Worm (Caenorhabditis elegans): Measurements from ENCODE around the gene K08E5.1.

Gene K08E5.1

DNA sequence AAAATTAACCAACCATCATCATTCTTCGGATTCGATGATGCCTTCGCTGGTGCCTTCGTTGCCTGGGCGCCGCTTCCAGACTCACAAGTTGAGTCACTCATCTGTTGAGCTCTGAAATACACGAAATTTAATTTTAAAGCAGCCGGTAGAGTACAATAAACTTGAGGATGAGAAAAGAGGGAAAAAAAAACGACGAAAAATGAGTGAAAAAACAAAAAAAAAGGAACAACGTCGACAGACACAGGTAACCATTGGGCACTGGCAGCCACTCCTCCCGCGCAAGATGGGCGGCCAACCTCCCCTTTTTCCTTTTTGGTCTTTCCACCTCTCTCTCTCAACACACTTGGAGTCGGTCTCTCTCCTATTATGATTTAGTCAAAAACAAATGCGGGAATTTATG is at the start of gene K08E5.1:
Gene K08E5.1 (minus strand): TSS at position 101 of the 400 bp plus-strand sequence.
- TF ChIP-seq lin-1 (GFP tag; IDR thresholded peaks at IDR 0.05): no peak

DNA sequence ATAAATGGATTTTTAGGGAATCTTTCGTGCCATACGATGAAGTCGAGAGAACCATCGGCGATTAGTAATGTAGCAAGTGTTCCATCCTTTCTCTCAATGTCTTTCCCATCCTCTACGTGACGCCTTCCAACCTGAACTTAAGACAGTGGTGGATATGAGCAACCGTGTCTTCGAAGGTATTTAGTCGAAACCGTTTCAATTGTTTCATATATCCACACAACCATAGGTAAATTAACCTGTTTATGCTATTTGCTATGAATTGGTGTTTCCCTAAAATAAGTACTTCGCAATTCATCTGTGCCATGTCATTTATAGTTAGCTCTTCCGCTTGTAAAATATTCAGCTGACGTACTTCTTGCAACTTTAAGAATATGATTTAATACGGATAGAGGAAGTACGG is 49.3 kb upstream of the K08E5.1 start:
- TF ChIP-seq unc-62 (GFP tag; optimal IDR thresholded peaks at IDR 0.05 in 1 of 2) (peak in 1 of 2 experiments; percentile 77), unc-62 (tag; optimal IDR thresholded peaks at IDR 0.05) (no peak), F49E8.2 (tag; optimal IDR thresholded peaks at IDR 0.05; ENCODE audit: borderline replicate concordance) (no peak), Y75B8A.6 (GFP tag; IDR thresholded peaks at IDR 0.05) (no peak), aha-1 (tag) (peak; percentile 54)

- TF ChIP-seq ZK546.5 (tag; optimal IDR thresholded peaks at IDR 0.05) (no peak), zfp-3 (GFP tag; conservative IDR thresholded peaks at IDR 0.05) (no peak), nhr-76 (tag; optimal IDR thresholded peaks at IDR 0.05) (no peak), F10B5.3 (tag; optimal IDR thresholded peaks at IDR 0.05) (no peak), dmd-6 (GFP tag; IDR thresholded peaks at IDR 0.05) (no peak), aly-2 (tag; optimal IDR thresholded peaks at IDR 0.05) (no peak), zip-2 (tag; optimal IDR thresholded peaks at IDR 0.05) (no peak), T20F7.1 (GFP tag; optimal IDR thresholded peaks at IDR 0.05) (no peak)
Observed at ce11 chrIII:10194569-10194968, 48.0 kb upstream of the K08E5.1 start.

DNA sequence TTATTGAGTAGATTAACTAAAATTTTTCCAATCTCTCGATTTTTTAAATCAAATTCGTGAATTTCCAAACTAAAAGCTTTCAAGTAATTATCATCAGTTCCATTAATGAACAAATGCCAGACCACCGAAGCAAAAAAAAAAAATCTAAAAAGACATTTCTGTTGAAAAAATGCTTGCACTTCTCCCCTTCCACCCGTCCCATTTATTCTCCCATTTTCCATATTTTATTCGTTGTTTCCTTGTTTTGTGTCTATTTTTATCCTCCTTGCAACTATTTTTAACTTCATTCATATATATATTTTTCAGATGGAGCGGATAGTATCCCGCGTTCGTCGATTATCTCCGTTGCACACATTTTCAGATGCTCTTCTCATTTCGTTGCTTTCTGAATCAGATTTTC is 42.3 kb upstream of the K08E5.1 start, which contains the start of gene epac-1:
Gene epac-1 (plus strand): TSS at position 301 of the 400 bp plus-strand sequence.
- TF ChIP-seq dmd-6 (GFP tag; IDR thresholded peaks at IDR 0.05) (no peak), aha-1 (tag) (no peak), jun-1 (tag; optimal IDR thresholded peaks at IDR 0.05) (no peak), unc-39 (tag; optimal IDR thresholded peaks at IDR 0.05) (no peak), Y5F2A.4 (GFP tag; optimal IDR thresholded peaks at IDR 0.05) (no peak), spr-3 (GFP tag; optimal IDR thresholded peaks at IDR 0.05) (no peak), lim-7 (GFP tag; IDR thresholded peaks at IDR 0.05) (no peak), lir-3 (tag; optimal IDR thresholded peaks at IDR 0.05) (no peak), mdl-1 (tag; optimal IDR thresholded peaks at IDR 0.05) (no peak), lin-13 (GFP tag; optimal IDR thresholded peaks at IDR 0.05) (no peak), zag-1 (tag; optimal IDR thresholded peaks at IDR 0.05) (no peak), cey-2 (tag; optimal IDR thresholded peaks at IDR 0.05; ENCODE audit: borderline replicate concordance, insufficient read depth) (no peak), nhr-25 (tag; optimal IDR thresholded peaks at IDR 0.05; ENCODE audit: borderline replicate concordance, insufficient read depth) (no peak)

DNA sequence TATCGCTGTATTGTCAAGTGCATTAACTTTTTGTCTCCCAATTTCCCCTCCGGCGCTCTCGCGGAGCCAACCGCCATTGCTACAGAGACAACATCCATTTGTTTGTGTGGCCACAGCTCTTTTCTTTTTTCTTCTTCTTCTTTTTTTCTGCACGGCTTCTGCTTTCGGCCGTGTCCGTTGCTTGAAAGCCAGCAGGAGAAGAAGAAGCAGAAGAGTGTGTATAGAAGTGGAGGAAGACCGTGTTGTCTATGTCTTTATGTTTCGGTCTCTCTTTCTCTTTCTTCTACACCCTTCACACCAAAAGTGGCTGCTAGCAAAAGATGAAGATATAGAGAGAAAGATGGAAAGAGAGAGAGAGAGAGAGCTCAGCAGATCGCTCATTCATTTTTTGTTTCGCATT is 41.2 kb upstream of the K08E5.1 start:
- peak; percentile 43 for TF ChIP-seq aha-1 (tag)
- peak; percentile 75 for TF ChIP-seq fkh-10 (GFP tag; optimal IDR thresholded peaks at IDR 0.05)
- TF ChIP-seq hmg-1.1 (GFP tag; IDR thresholded peaks at IDR 0.05): peak; percentile 66
- TF ChIP-seq set-16 (GFP tag; IDR thresholded peaks at IDR 0.05): no peak; the same call in 1 of the 2 replicates
- TF ChIP-seq lsy-2 (tag; optimal IDR thresholded peaks at IDR 0.05): peak in 1 of 2 experiments; percentile 8
- TF ChIP-seq F37D6.2 (tag; optimal IDR thresholded peaks at IDR 0.05): no peak

ce11 chrIII:10186160-10186559 is 39.6 kb upstream of the K08E5.1 start, which contains the start of gene unc-47:
Gene unc-47, minus strand, starts transcription at chrIII:10186260.
- TF ChIP-seq unc-62 (GFP tag; optimal IDR thresholded peaks at IDR 0.05 in 1 of 2) (peak in 1 of 2 experiments; percentile 49), unc-62 (tag; optimal IDR thresholded peaks at IDR 0.05) (no peak), nhr-76 (tag; optimal IDR thresholded peaks at IDR 0.05) (no peak)

ce11 chrIII:10181868-10182267 is 35.3 kb upstream of the K08E5.1 start:
- no peak for TF ChIP-seq F44E2.7 (GFP tag; IDR thresholded peaks at IDR 0.05)
- peak in 1 of 2 experiments; percentile 90 for TF ChIP-seq unc-62 (GFP tag; optimal IDR thresholded peaks at IDR 0.05 in 1 of 2)
- TF ChIP-seq unc-62 (tag; optimal IDR thresholded peaks at IDR 0.05): no peak
